Fruit fly (Drosophila melanogaster) whole organism, prepupa: ENCODE measurements around the gene Cyt-c-p.

ENCODE experiments used
- Blimp-1 ChIP-seq: fragments of 200-800 bp; sonication (Bioruptor generic); optimal IDR thresholded peaks from 3 replicates; lab custom pipeline; 2017; ENCODE audit warnings: missing biosample characterization, missing genetic modification characterization, mild to moderate bottlenecking, moderate library complexity, missing genetic modification reagents
- CG10631 ChIP-seq: fragments of 200-800 bp; sonication (Bioruptor generic); optimal IDR thresholded peaks from 2 replicates; lab custom pipeline; 2016; ENCODE audit warnings: missing biosample characterization, missing genetic modification characterization
- CG10669 ChIP-seq: fragments of 200-800 bp; sonication (Bioruptor generic); optimal IDR thresholded peaks from 3 replicates; lab custom pipeline; 2018; ENCODE audit warnings: missing biosample characterization, mild to moderate bottlenecking, missing genetic modification characterization, moderate library complexity
- CG11762 ChIP-seq: fragments of 200-800 bp; sonication (Bioruptor generic); optimal IDR thresholded peaks from 3 replicates; lab custom pipeline; 2016; ENCODE audit warnings: missing biosample characterization, missing genetic modification characterization; ENCODE audit not compliant: insufficient read depth
- CG11902 ChIP-seq: fragments of 200-800 bp; sonication (Bioruptor generic); optimal IDR thresholded peaks from 3 replicates; lab custom pipeline; 2016; ENCODE audit warnings: missing biosample characterization, missing genetic modification characterization
- CG15336 ChIP-seq: fragments of 200-800 bp; sonication (Bioruptor generic); IDR thresholded peaks from 2 replicates; pipeline ENCODE4 v1.3.6; 2022; ENCODE audit warnings: missing biosample characterization, missing genetic modification characterization
- CG1621 ChIP-seq: fragments of 200-800 bp; sonication (Bioruptor generic); optimal IDR thresholded peaks from 3 replicates; lab custom pipeline; 2018; ENCODE audit warnings: missing biosample characterization, mild to moderate bottlenecking, missing genetic modification characterization
- CG3032 ChIP-seq: fragments of 200-800 bp; optimal IDR thresholded peaks from 2 replicates; lab custom pipeline; 2019; ENCODE audit warnings: missing biosample characterization, mild to moderate bottlenecking, missing genetic modification characterization, moderate library complexity
- CG31627 ChIP-seq: fragments of 200-800 bp; sonication (Bioruptor generic); optimal IDR thresholded peaks from 3 replicates; lab custom pipeline; 2016; ENCODE audit warnings: missing biosample characterization, missing genetic modification characterization
- CG32006 ChIP-seq: fragments of 200-800 bp; sonication (Bioruptor generic); optimal IDR thresholded peaks from 3 replicates; lab custom pipeline; 2017; ENCODE audit warnings: missing biosample characterization, mild to moderate bottlenecking, missing genetic modification characterization
- CG3919 ChIP-seq: fragments of 200-800 bp; sonication (Bioruptor generic); optimal IDR thresholded peaks from 3 replicates; lab custom pipeline; 2016; ENCODE audit warnings: missing biosample characterization, missing genetic modification characterization
- CG6163 ChIP-seq: fragments of 200-800 bp; sonication (Bioruptor generic); IDR thresholded peaks from 3 replicates; pipeline ENCODE4 v1.3.6; 2022; ENCODE audit warnings: missing biosample characterization, missing genetic modification characterization
- CG6276 ChIP-seq: fragments of 200-800 bp; sonication (Bioruptor generic); optimal IDR thresholded peaks from 2 replicates; lab custom pipeline; 2017; ENCODE audit warnings: missing biosample characterization, mild to moderate bottlenecking, missing genetic modification characterization
- CG6808 ChIP-seq: fragments of 200-800 bp; sonication (Bioruptor generic); optimal IDR thresholded peaks from 3 replicates; lab custom pipeline; 2017; ENCODE audit warnings: missing biosample characterization, missing genetic modification characterization, mild to moderate bottlenecking, moderate library complexity, missing genetic modification reagents
- CG6854 ChIP-seq: fragments of 200-800 bp; sonication (Bioruptor generic); optimal IDR thresholded peaks from 2 replicates; lab custom pipeline; 2017; ENCODE audit warnings: missing biosample characterization, mild to moderate bottlenecking, missing genetic modification characterization
- CG8119 ChIP-seq: fragments of 200-800 bp; sonication (Bioruptor generic); IDR thresholded peaks from 3 replicates; pipeline ENCODE4 v1.3.6; 2022; ENCODE audit warnings: missing biosample characterization, missing genetic modification characterization
- CG8632 ChIP-seq: fragments of 200-800 bp; sonication (Bioruptor generic); optimal IDR thresholded peaks from 3 replicates; lab custom pipeline; 2016; ENCODE audit warnings: missing biosample characterization, missing genetic modification characterization
- CG9139 ChIP-seq: fragments of 200-800 bp; sonication (Bioruptor generic); optimal IDR thresholded peaks from 3 replicates; lab custom pipeline; 2017; ENCODE audit warnings: missing biosample characterization, mild to moderate bottlenecking, missing genetic modification characterization
- Eip75B ChIP-seq: fragments of 200-800 bp; sonication (Bioruptor generic); optimal IDR thresholded peaks from 3 replicates; lab custom pipeline; 2016; ENCODE audit warnings: missing biosample characterization, missing genetic modification characterization
- Eip78C ChIP-seq: fragments of 200-800 bp; sonication (Bioruptor generic); peaks from one replicate; lab custom pipeline; 2016; ENCODE audit warnings: missing biosample characterization, missing genetic modification characterization
- Eip93F ChIP-seq: fragments of 200-800 bp; sonication (Bioruptor generic); optimal IDR thresholded peaks from 2 replicates; lab custom pipeline; 2016; ENCODE audit warnings: missing biosample characterization, mild to moderate bottlenecking, missing genetic modification characterization
- Ets21C ChIP-seq: fragments of 200-800 bp; sonication (Bioruptor generic); optimal IDR thresholded peaks from 3 replicates; lab custom pipeline; 2016; ENCODE audit warnings: missing biosample characterization, missing genetic modification characterization
- Ets96B ChIP-seq: fragments of 200-800 bp; optimal IDR thresholded peaks from 2 replicates; lab custom pipeline; 2019; ENCODE audit warnings: missing biosample characterization, mild to moderate bottlenecking, missing genetic modification characterization, moderate library complexity
- Hr38 ChIP-seq: sonication (Bioruptor generic); optimal IDR thresholded peaks from 2 replicates; lab custom pipeline; 2016; ENCODE audit warnings: missing biosample characterization, missing genetic modification characterization
- Hr39 ChIP-seq: fragments of 200-800 bp; sonication (Bioruptor generic); optimal IDR thresholded peaks from 2 replicates; lab custom pipeline; 2016; ENCODE audit warnings: missing biosample characterization, missing genetic modification characterization
- Hr4 ChIP-seq: fragments of 200-800 bp; sonication (Bioruptor generic); optimal IDR thresholded peaks from 3 replicates; lab custom pipeline; 2016; ENCODE audit warnings: missing biosample characterization, missing genetic modification characterization
- Lpt ChIP-seq: fragments of 200-800 bp; sonication (Bioruptor generic); optimal IDR thresholded peaks from 3 replicates; lab custom pipeline; 2016; ENCODE audit warnings: missing biosample characterization, missing genetic modification characterization
- OdsH ChIP-seq: fragments of 200-800 bp; sonication (Bioruptor generic); optimal IDR thresholded peaks from 3 replicates; lab custom pipeline; 2016; ENCODE audit warnings: missing biosample characterization, missing genetic modification characterization
- Sox102F ChIP-seq: fragments of 200-800 bp; sonication (Bioruptor generic); optimal IDR thresholded peaks from 2 replicates; lab custom pipeline; 2016; ENCODE audit warnings: missing biosample characterization, mild to moderate bottlenecking, missing genetic modification characterization
- Sox14 ChIP-seq: fragments of 200-800 bp; sonication (Bioruptor generic); optimal IDR thresholded peaks from 3 replicates; lab custom pipeline; 2016; ENCODE audit warnings: missing biosample characterization, missing genetic modification characterization
- Sox15 ChIP-seq: fragments of 200-800 bp; sonication (Bioruptor generic); optimal IDR thresholded peaks from 3 replicates; lab custom pipeline; 2016; ENCODE audit warnings: missing biosample characterization, missing genetic modification characterization
- achi ChIP-seq: fragments of 200-800 bp; sonication (Bioruptor generic); optimal IDR thresholded peaks from 3 replicates; lab custom pipeline; 2016; ENCODE audit warnings: missing biosample characterization, missing genetic modification characterization
- acj6 ChIP-seq: fragments of 200-800 bp; sonication (Bioruptor generic); optimal IDR thresholded peaks from 3 replicates; lab custom pipeline; 2016; ENCODE audit warnings: missing biosample characterization, missing genetic modification characterization
- dac ChIP-seq: fragments of 200-800 bp; sonication (Bioruptor generic); optimal IDR thresholded peaks from 2 replicates; lab custom pipeline; 2017; ENCODE audit warnings: missing biosample characterization, mild to moderate bottlenecking, missing genetic modification characterization
- eg ChIP-seq: fragments of 200-800 bp; sonication (Bioruptor generic); IDR thresholded peaks from 3 replicates; pipeline ENCODE4 v1.3.6; 2022; ENCODE audit warnings: missing biosample characterization, missing genetic modification characterization
- esn ChIP-seq: fragments of 200-800 bp; sonication (Bioruptor generic); optimal IDR thresholded peaks from 2 replicates; lab custom pipeline; 2016; ENCODE audit warnings: missing biosample characterization, mild to moderate bottlenecking, missing genetic modification characterization, moderate library complexity
- fd59A ChIP-seq: fragments of 200-800 bp; sonication (Bioruptor generic); optimal IDR thresholded peaks from 2 replicates; lab custom pipeline; 2017; ENCODE audit warnings: missing biosample characterization, mild to moderate bottlenecking, missing genetic modification characterization, missing genetic modification reagents
- fd85E ChIP-seq: fragments of 200-800 bp; sonication (Bioruptor generic); optimal IDR thresholded peaks from 3 replicates; lab custom pipeline; 2016; ENCODE audit warnings: missing biosample characterization, missing genetic modification characterization
- lz ChIP-seq: fragments of 200-800 bp; sonication (Bioruptor generic); optimal IDR thresholded peaks from 3 replicates; lab custom pipeline; 2016; ENCODE audit warnings: missing biosample characterization, missing genetic modification characterization
- net ChIP-seq: fragments of 200-800 bp; sonication (Bioruptor generic); optimal IDR thresholded peaks from 3 replicates; lab custom pipeline; 2016; ENCODE audit warnings: missing biosample characterization, missing genetic modification characterization
- pdm3 ChIP-seq: fragments of 200-800 bp; sonication (Bioruptor generic); optimal IDR thresholded peaks from 3 replicates; lab custom pipeline; 2016; ENCODE audit warnings: missing biosample characterization, missing genetic modification characterization
- salr ChIP-seq, 2 experiments: fragments of 200-800 bp; sonication (Bioruptor generic); optimal IDR thresholded peaks; 3 replicates each; lab custom pipeline; 2016 to 2018; ENCODE audit warnings: missing biosample characterization in 2 of 2, missing genetic modification characterization in 2 of 2, mild to moderate bottlenecking in 1 of 2
- svp ChIP-seq: fragments of 200-800 bp; sonication (Bioruptor generic); peaks from one replicate; lab custom pipeline; 2016; ENCODE audit warnings: missing biosample characterization, missing genetic modification characterization

The Cyt-c-p gene

dm6 chr2L:16703753-16704152 lies 16.0 kb upstream of the Cyt-c-p start (continued):
- no peak for TF ChIP-seq CG6854 (GFP tag; lab: Kevin White, UChicago)
- TF ChIP-seq CG3032: no peak
- TF ChIP-seq CG8119 (GFP tag; lab: Robert Waterston, UW): no peak; the same call in 1 of the 3 replicates
- TF ChIP-seq CG6163 (GFP tag; lab: Robert Waterston, UW): no peak
- TF ChIP-seq pdm3 (GFP tag; lab: Kevin White, UChicago): peak; percentile 63
- TF ChIP-seq net (GFP tag; lab: Kevin White, UChicago): peak; percentile 26
- no peak for TF ChIP-seq CG6276 (GFP tag; lab: Kevin White, UChicago)
- TF ChIP-seq CG10631 (GFP tag; lab: Kevin White, UChicago): peak; percentile 52
- TF ChIP-seq Sox14 (GFP tag; lab: Kevin White, UChicago): peak; percentile 61
- TF ChIP-seq Eip75B: peak; percentile 51
- peak; percentile 62 for TF ChIP-seq CG3919
- peak; percentile 10 for TF ChIP-seq CG8632 (GFP tag; lab: Kevin White, UChicago)
- no peak for TF ChIP-seq CG6808 (GFP tag; lab: Kevin White, UChicago)
- TF ChIP-seq CG15336: peak; percentile 34; the same call in 1 of the 2 replicates
- TF ChIP-seq Ets21C (GFP tag; lab: Kevin White, UChicago): peak; percentile 43
- TF ChIP-seq CG11762 (GFP tag; lab: Kevin White, UChicago): no peak
- TF ChIP-seq Sox102F (GFP tag; lab: Kevin White, UChicago): peak; percentile 37
- no peak for TF ChIP-seq CG32006 (GFP tag; lab: Kevin White, UChicago)
- peak; percentile 5 for TF ChIP-seq Ets96B (tag; lab: Kevin White, UChicago)
- TF ChIP-seq OdsH (GFP tag; lab: Kevin White, UChicago): peak; percentile 55
- TF ChIP-seq CG11902 (GFP tag; lab: Kevin White, UChicago): peak; percentile 18
- peak; percentile 64 for TF ChIP-seq esn (GFP tag; lab: Kevin White, UChicago)
- TF ChIP-seq Hr39 (GFP tag; lab: Kevin White, UChicago): peak; percentile 25
- no peak for TF ChIP-seq Eip93F (GFP tag; lab: Kevin White, UChicago)
- no peak for TF ChIP-seq fd85E (GFP tag; lab: Kevin White, UChicago)

dm6 chr2L:16706882-16707775 lies 12.6 kb upstream of the Cyt-c-p start:
- TF ChIP-seq Sox15 (GFP tag; lab: Kevin White, UChicago): no peak
- TF ChIP-seq CG32006 (GFP tag; lab: Kevin White, UChicago): peak; percentile 9
- 0 out of 3 replicates have a peak, but pooled peaks have one; percentile 36 for TF ChIP-seq CG6163 (GFP tag; lab: Robert Waterston, UW)
- TF ChIP-seq Hr4 (GFP tag; lab: Kevin White, UChicago): peak; percentile 47
- TF ChIP-seq Eip78C (GFP tag; lab: Kevin White, UChicago): peak; percentile 56

DNA sequence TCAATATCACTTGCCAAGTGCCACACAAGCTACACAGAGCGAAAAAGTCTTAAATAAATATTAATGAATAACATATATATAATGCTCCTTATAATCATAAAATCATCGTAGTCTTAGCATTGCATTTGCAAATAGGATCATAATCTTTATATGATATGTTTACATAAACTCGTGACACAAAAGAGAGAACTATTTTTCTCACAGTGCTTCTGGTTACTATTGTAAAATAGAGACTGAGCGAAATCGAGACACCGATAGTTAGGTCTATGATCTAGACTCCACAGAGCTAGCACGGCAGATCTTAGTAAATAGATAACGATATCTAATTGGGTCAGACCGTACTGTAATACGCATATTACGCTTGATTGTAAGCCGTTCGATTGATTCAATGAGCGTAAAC lies 10.0 kb upstream of the Cyt-c-p start:
- TF ChIP-seq Blimp-1 (no peak), dac (GFP tag; lab: Kevin White, UChicago) (peak; percentile 42), CG6163 (GFP tag; lab: Robert Waterston, UW) (peak; percentile 82), salr (GFP tag; optimal IDR thresholded peaks at IDR 0.05; lab: Kevin White, UChicago) (peak in 1 of 2 experiments; percentile 51), achi (GFP tag; lab: Kevin White, UChicago) (peak; percentile 63), Sox14 (GFP tag; lab: Kevin White, UChicago) (no peak), OdsH (GFP tag; lab: Kevin White, UChicago) (peak; percentile 45), pdm3 (GFP tag; lab: Kevin White, UChicago) (peak; percentile 27), Sox102F (GFP tag; lab: Kevin White, UChicago) (no peak), CG10669 (no peak), CG3919 (peak; percentile 36), CG10631 (GFP tag; lab: Kevin White, UChicago) (peak; percentile 48), Hr39 (GFP tag; lab: Kevin White, UChicago) (no peak), Lpt (GFP tag; lab: Kevin White, UChicago) (peak; percentile 59), Sox15 (GFP tag; lab: Kevin White, UChicago) (no peak), CG9139 (GFP tag; lab: Kevin White, UChicago) (no peak), CG3032 (no peak), Hr4 (GFP tag; lab: Kevin White, UChicago) (peak; percentile 79), Hr38 (no peak), CG15336 (peak; percentile 92), lz (GFP tag; lab: Kevin White, UChicago) (no peak), eg (GFP tag; lab: Robert Waterston, UW) (peak; percentile 70), CG31627 (GFP tag; lab: Kevin White, UChicago) (no peak), svp (no peak), fd59A (GFP tag; lab: Kevin White, UChicago) (no peak), Ets96B (tag; lab: Kevin White, UChicago) (peak; percentile 20), CG8119 (GFP tag; lab: Robert Waterston, UW) (peak; percentile 91), Eip93F (GFP tag; lab: Kevin White, UChicago) (no peak), CG1621 (no peak), CG32006 (GFP tag; lab: Kevin White, UChicago) (peak; percentile 84), acj6 (GFP tag; lab: Kevin White, UChicago) (peak; percentile 16), net (GFP tag; lab: Kevin White, UChicago) (peak; percentile 70)
